Worm (Caenorhabditis elegans) whole organism, L4 larva: ENCODE measurements around the gene sto-2.
A peak's percentile ranks its signal among the peaks of the same experiment; 100 is the strongest.

Experiments
- F44E2.7 ChIP-seq: fragments of 200-800 bp; sonication (Bioruptor generic); IDR thresholded peaks from 2 replicates; pipeline ENCODE4 v2.1.2; 2022; ENCODE audit warnings: missing genetic modification characterization, missing compliant biosample characterization
- T20F7.1 ChIP-seq: fragments of 200-800 bp; sonication (Bioruptor generic); optimal IDR thresholded peaks from 2 replicates; lab custom pipeline; 2018; ENCODE audit warnings: mild to moderate bottlenecking, missing genetic modification characterization, missing compliant biosample characterization
- Y75B8A.6 ChIP-seq: fragments of 200-800 bp; sonication (Bioruptor generic); IDR thresholded peaks from 2 replicates; pipeline ENCODE4 v1.3.6; 2022; ENCODE audit warnings: missing genetic modification reagents, missing genetic modification characterization, missing compliant biosample characterization
- aha-1 ChIP-seq: fragments of 150-350 bp; peaks from one replicate; lab custom pipeline; 2014; ENCODE audit warnings: missing biosample characterization, missing genetic modification characterization
- ama-1 ChIP-seq: fragments of 150-350 bp; optimal IDR thresholded peaks from 2 replicates; lab custom pipeline; 2014; ENCODE audit warnings: inconsistent platforms, mixed read lengths
- ceh-20 ChIP-seq: fragments of 200-800 bp; sonication (Bioruptor generic); IDR thresholded peaks from 2 replicates; pipeline ENCODE4 v1.3.6; 2022; ENCODE audit warnings: missing genetic modification reagents, missing genetic modification characterization, missing compliant biosample characterization
- ces-1 ChIP-seq: fragments of 150-350 bp; sonication (generic microtip); optimal IDR thresholded peaks from 4 replicates; lab custom pipeline; 2014; ENCODE audit warnings: missing biosample characterization, missing genetic modification reagents, missing genetic modification characterization
- ctbp-1 ChIP-seq: fragments of 200-800 bp; sonication (Bioruptor generic); IDR thresholded peaks from 2 replicates; pipeline ENCODE4 v1.3.6; 2022; ENCODE audit warnings: missing genetic modification reagents, missing genetic modification characterization, missing compliant biosample characterization
- daf-12 ChIP-seq: fragments of 150-350 bp; optimal IDR thresholded peaks from 2 replicates; lab custom pipeline; 2014; ENCODE audit warnings: missing biosample characterization, missing genetic modification reagents, missing genetic modification characterization
- daf-16 ChIP-seq, 3 experiments: sonication (generic microtip); optimal IDR thresholded peaks; 2 replicates each; lab custom pipeline; 2016 to 2017; ENCODE audit warnings: missing genetic modification characterization in 3 of 3, missing genetic modification reagents in 3 of 3, mild to moderate bottlenecking in 2 of 3, missing compliant biosample characterization in 2 of 3, missing biosample characterization in 1 of 3, moderate library complexity in 1 of 3
- daf-8 ChIP-seq: fragments of 200-800 bp; sonication (Bioruptor generic); IDR thresholded peaks from 2 replicates; pipeline ENCODE4 v1.3.6; 2022; ENCODE audit warnings: missing genetic modification characterization, missing compliant biosample characterization
- dmd-6 ChIP-seq: fragments of 200-800 bp; sonication (Bioruptor generic); IDR thresholded peaks from 2 replicates; pipeline ENCODE4 v1.3.6; 2022; ENCODE audit warnings: missing genetic modification reagents, missing genetic modification characterization, missing compliant biosample characterization
- egl-43 ChIP-seq: fragments of 200-800 bp; sonication (Bioruptor generic); IDR thresholded peaks from 2 replicates; pipeline ENCODE4 v1.3.6; 2022; ENCODE audit warnings: missing genetic modification reagents, missing genetic modification characterization, missing compliant biosample characterization
- fkh-10 ChIP-seq: fragments of 150-350 bp; optimal IDR thresholded peaks from 2 replicates; lab custom pipeline; 2014; ENCODE audit warnings: missing biosample characterization, missing genetic modification reagents, missing genetic modification characterization
- gei-8 ChIP-seq: fragments of 200-800 bp; sonication (Bioruptor generic); optimal IDR thresholded peaks from 2 replicates; lab custom pipeline; 2018; ENCODE audit warnings: mild to moderate bottlenecking, missing genetic modification characterization, missing compliant biosample characterization
- hlh-11 ChIP-seq: fragments of 200-800 bp; sonication (Bioruptor generic); optimal IDR thresholded peaks from 2 replicates; lab custom pipeline; 2018; ENCODE audit warnings: mild to moderate bottlenecking, missing genetic modification characterization, missing compliant biosample characterization
- hlh-30 ChIP-seq: sonication (generic microtip); optimal IDR thresholded peaks from 2 replicates; lab custom pipeline; 2017; ENCODE audit warnings: antibody characterized with exemption, mild to moderate bottlenecking, missing genetic modification characterization, missing compliant biosample characterization; ENCODE audit not compliant: insufficient read depth
- jun-1 ChIP-seq: fragments of 150-350 bp; optimal IDR thresholded peaks from 2 replicates; lab custom pipeline; 2014; ENCODE audit warnings: missing biosample characterization, missing genetic modification reagents, missing genetic modification characterization
- lim-7 ChIP-seq: fragments of 200-800 bp; sonication (Bioruptor generic); IDR thresholded peaks from 2 replicates; pipeline ENCODE4 v1.3.6; 2022; ENCODE audit warnings: missing genetic modification characterization, missing compliant biosample characterization
- lin-39 ChIP-seq: fragments of 150-350 bp; optimal IDR thresholded peaks from 2 replicates; lab custom pipeline; 2014; ENCODE audit warnings: missing biosample characterization, missing genetic modification reagents, missing genetic modification characterization
- lir-3 ChIP-seq: sonication (generic microtip); optimal IDR thresholded peaks from 2 replicates; lab custom pipeline; 2016; ENCODE audit warnings: mild to moderate bottlenecking, missing genetic modification characterization, missing compliant biosample characterization
- lsy-2 ChIP-seq, 2 experiments: fragments of 150-350 bp in 1 of 2; sonication (generic microtip) in 1 of 2; optimal IDR thresholded peaks; 2 replicates each; lab custom pipeline; 2014 to 2017; ENCODE audit warnings: missing biosample characterization in 2 of 2, missing genetic modification characterization in 2 of 2
- madf-9 ChIP-seq: fragments of 200-800 bp; sonication (Bioruptor generic); conservative IDR thresholded peaks from 2 replicates; pipeline ENCODE4 v1.3.6; 2022; ENCODE audit warnings: missing genetic modification reagents, missing genetic modification characterization, missing compliant biosample characterization
- mdl-1 ChIP-seq, 2 experiments: fragments of 150-350 bp in 1 of 2; sonication (generic microtip) in 1 of 2; optimal IDR thresholded peaks; 2 replicates each; lab custom pipeline; 2014 to 2017; ENCODE audit warnings: missing biosample characterization in 2 of 2, missing genetic modification characterization in 2 of 2
- mxl-2 ChIP-seq: fragments of 200-800 bp; sonication (Bioruptor generic); conservative IDR thresholded peaks from 2 replicates; pipeline ENCODE4 v1.3.6; 2022; ENCODE audit warnings: missing genetic modification reagents, missing genetic modification characterization, missing compliant biosample characterization
- mxl-3 ChIP-seq: fragments of 200-800 bp; sonication (Bioruptor generic); optimal IDR thresholded peaks from 2 replicates; lab custom pipeline; 2018; ENCODE audit warnings: mild to moderate bottlenecking, missing genetic modification characterization, missing compliant biosample characterization
- nhr-10 ChIP-seq: fragments of 150-350 bp; optimal IDR thresholded peaks from 2 replicates; lab custom pipeline; 2014; ENCODE audit warnings: missing biosample characterization, missing genetic modification characterization
- nhr-102 ChIP-seq: sonication (generic microtip); optimal IDR thresholded peaks from 2 replicates; lab custom pipeline; 2016; ENCODE audit warnings: mild to moderate bottlenecking, missing genetic modification characterization, moderate library complexity, missing compliant biosample characterization
- nhr-11 ChIP-seq: fragments of 150-350 bp; optimal IDR thresholded peaks from 2 replicates; lab custom pipeline; 2014; ENCODE audit warnings: missing biosample characterization, missing genetic modification characterization
- nhr-28 ChIP-seq: fragments of 150-350 bp; optimal IDR thresholded peaks from 2 replicates; lab custom pipeline; 2014; ENCODE audit warnings: missing biosample characterization, missing genetic modification characterization
- pqm-1 ChIP-seq: sonication (generic microtip); optimal IDR thresholded peaks from 2 replicates; lab custom pipeline; 2017; ENCODE audit warnings: missing biosample characterization, missing genetic modification characterization
- spr-1 ChIP-seq: sonication (generic microtip); optimal IDR thresholded peaks from 2 replicates; lab custom pipeline; 2016; ENCODE audit warnings: mild to moderate bottlenecking, missing genetic modification characterization, missing compliant biosample characterization
- tag-97 ChIP-seq: fragments of 200-800 bp; sonication (Bioruptor generic); IDR thresholded peaks from 2 replicates; pipeline ENCODE4 v1.3.6; 2022; ENCODE audit warnings: missing genetic modification characterization, missing compliant biosample characterization
- tra-1 ChIP-seq: fragments of 200-800 bp; sonication (Bioruptor generic); IDR thresholded peaks from 2 replicates; pipeline ENCODE4 v1.3.6; 2022; ENCODE audit warnings: missing genetic modification reagents, missing genetic modification characterization, missing compliant biosample characterization
- unc-39 ChIP-seq: sonication (generic microtip); optimal IDR thresholded peaks from 2 replicates; lab custom pipeline; 2017; ENCODE audit warnings: missing biosample characterization, missing genetic modification characterization
- vab-7 ChIP-seq: fragments of 200-800 bp; sonication (Bioruptor generic); IDR thresholded peaks from 2 replicates; pipeline ENCODE4 v1.3.6; 2022; ENCODE audit warnings: missing genetic modification reagents, missing genetic modification characterization, missing compliant biosample characterization
- zfp-3 ChIP-seq: fragments of 200-800 bp; sonication (Bioruptor generic); conservative IDR thresholded peaks from 2 replicates; pipeline ENCODE4 v1.3.6; 2022; ENCODE audit warnings: missing genetic modification reagents, missing genetic modification characterization, missing compliant biosample characterization

Gene sto-2

DNA sequence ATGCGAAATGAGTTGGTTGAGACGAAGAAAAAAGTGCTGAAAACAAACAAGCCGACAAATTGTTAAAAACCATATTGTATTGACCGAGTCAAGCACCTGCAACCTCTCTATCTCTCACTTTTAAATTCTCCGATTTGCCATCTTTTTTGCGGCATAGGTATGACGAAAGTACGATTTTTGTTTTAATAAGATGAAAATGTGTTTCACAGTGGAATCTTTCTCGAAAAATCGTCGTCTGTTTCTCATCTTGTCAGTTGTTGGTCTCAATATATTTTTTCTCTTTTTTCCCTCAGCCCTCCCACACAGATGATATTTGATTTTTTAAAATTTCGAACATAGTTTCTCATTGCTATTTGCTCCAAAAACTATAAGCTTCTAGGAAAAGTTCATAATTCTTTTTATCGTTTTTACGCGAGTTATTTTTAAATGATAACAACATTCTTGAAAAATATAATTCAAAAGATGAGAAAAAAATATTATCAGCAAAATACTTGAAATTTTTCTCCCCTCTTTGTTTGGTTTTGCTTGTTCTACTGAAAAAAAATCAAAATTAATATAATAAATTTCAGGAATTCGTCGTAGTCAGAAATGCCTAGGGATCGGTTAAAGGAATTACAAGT is 25.5 kb upstream of the sto-2 start, which contains the start of gene syx-3 (continued):
- no peak for TF ChIP-seq lim-7 (GFP tag; lab: Robert Waterston, UW)
- TF ChIP-seq vab-7 = no peak
- TF ChIP-seq ceh-20 (GFP tag; lab: Robert Waterston, UW) = no peak
- TF ChIP-seq nhr-10 = no peak

DNA sequence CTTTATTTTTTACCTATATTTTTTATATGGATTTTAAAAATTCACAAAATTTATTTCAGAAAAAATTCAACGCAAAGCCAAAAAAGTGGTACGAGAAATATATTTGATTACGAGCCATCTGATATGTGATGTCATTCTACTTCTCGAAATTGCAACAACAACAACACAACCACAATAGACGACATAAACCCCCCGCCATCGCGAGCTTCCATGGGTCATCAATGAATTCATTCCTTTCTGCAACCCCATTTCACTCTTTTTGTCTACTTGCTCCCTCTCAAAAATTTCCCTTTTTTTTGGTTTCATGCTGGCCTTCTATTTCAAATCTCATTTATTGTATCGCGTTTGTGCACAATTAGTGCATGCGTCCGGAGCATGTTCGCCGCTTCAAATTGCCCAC is 24.7 kb upstream of the sto-2 start:
- TF ChIP-seq aha-1 (tag; lab: Kevin White, UChicago) (peak; percentile 93), mxl-2 (no peak)

DNA sequence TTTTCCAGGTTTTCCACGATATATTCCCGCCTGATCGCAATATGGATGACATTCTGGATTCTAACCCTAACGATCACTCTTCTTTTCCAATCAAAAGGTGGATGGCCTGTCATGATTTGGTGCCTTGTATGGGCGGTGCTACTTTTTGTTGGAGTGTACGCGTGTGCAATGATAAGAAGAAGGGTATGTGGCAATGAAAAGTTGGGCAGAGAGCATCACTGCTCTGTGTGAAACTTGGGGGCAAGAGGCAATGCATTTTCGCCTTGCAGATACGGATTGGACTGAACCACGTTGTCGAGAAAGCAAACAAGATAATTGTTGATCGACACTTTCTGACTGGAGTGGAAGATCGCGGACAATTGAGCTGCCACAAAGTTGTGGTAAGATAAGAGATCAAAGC is 23.1 kb upstream of the sto-2 start:
- TF ChIP-seq ctbp-1 = no peak
- TF ChIP-seq nhr-11 (tag; lab: Kevin White, UChicago) = no peak
- no peak for TF ChIP-seq fkh-10 (GFP tag; lab: Kevin White, UChicago)
- TF ChIP-seq F44E2.7 (GFP tag; lab: Robert Waterston, UW) = no peak
- TF ChIP-seq dmd-6 (GFP tag; lab: Robert Waterston, UW) = peak; percentile 58
- TF ChIP-seq gei-8 = no peak
- no peak for TF ChIP-seq nhr-102 (tag; lab: Kevin White, UChicago)
- TF ChIP-seq tra-1 = no peak
- no peak for TF ChIP-seq madf-9 (GFP tag; lab: Robert Waterston, UW)
- TF ChIP-seq lsy-2 (tag; optimal IDR thresholded peaks at IDR 0.05; lab: Kevin White, UChicago) = no peak
- no peak for TF ChIP-seq spr-1 (tag; lab: Kevin White, UChicago)
- TF ChIP-seq unc-39 (tag; lab: Kevin White, UChicago) = no peak
- peak; percentile 38 for TF ChIP-seq hlh-11
- peak; percentile 26 for TF ChIP-seq nhr-28
- TF ChIP-seq lin-39 = no peak
- TF ChIP-seq mdl-1 (tag; optimal IDR thresholded peaks at IDR 0.05; lab: Kevin White, UChicago) = no peak
- no peak for TF ChIP-seq daf-16 (GFP tag; optimal IDR thresholded peaks at IDR 0.05; lab: Kevin White, UChicago)
- peak; percentile 28 for TF ChIP-seq daf-16 (tag; optimal IDR thresholded peaks at IDR 0.05; lab: Kevin White, UChicago)
- no peak for TF ChIP-seq ama-1 (lab: Kevin White, UChicago)
- no peak for TF ChIP-seq nhr-10
- TF ChIP-seq hlh-30 (tag; lab: Kevin White, UChicago) = peak; percentile 39
- peak; percentile 58 for TF ChIP-seq pqm-1 (tag; lab: Kevin White, UChicago)
- peak; percentile 70 for TF ChIP-seq mxl-3

DNA sequence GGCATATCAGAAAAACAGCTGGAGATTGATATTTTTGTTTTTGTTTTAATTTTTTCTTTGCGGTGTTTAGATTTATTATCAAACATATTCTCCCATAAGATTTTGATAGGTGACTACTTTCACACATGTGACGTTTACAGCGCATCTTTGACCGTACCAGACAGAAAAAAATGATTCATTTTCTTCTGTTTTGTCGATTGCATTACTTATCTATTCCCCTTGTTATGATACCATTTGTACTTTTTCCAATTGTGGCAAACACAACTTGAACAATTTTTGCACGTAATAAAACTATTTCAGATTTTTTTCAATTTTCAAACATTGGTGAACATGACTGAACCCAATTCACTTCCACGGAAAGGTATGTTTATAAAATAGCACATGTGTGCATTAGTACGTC is 21.1 kb upstream of the sto-2 start, which contains the start of gene C26B9.1:
Gene C26B9.1 (plus strand): TSS at position 301 of the 400 bp plus-strand sequence.
- TF ChIP-seq tag-97 (GFP tag; lab: Robert Waterston, UW) = no peak
- no peak for TF ChIP-seq ces-1 (GFP tag; lab: Kevin White, UChicago)
- TF ChIP-seq Y75B8A.6 (GFP tag; lab: Robert Waterston, UW) = no peak
- no peak for TF ChIP-seq vab-7
- no peak for TF ChIP-seq zfp-3 (GFP tag; lab: Robert Waterston, UW)
- no peak for TF ChIP-seq daf-12 (tag; lab: Kevin White, UChicago)
- no peak for TF ChIP-seq T20F7.1
- TF ChIP-seq jun-1 = no peak
- TF ChIP-seq lir-3 (tag; lab: Kevin White, UChicago) = no peak
- no peak for TF ChIP-seq egl-43
- TF ChIP-seq lin-39 = no peak
- no peak for TF ChIP-seq daf-8 (GFP tag; lab: Robert Waterston, UW)
